Worm (Caenorhabditis elegans) whole organism, midembryonic: ENCODE results near the gene bra-2.

ENCODE experiments used
- T22C8.4 ChIP-seq: fragments of 200-800 bp; sonication (Bioruptor generic); IDR thresholded peaks from 2 replicates; pipeline ENCODE4 v1.3.6; 2022; ENCODE audit warnings: missing genetic modification characterization, missing compliant biosample characterization
- cog-1 ChIP-seq: sonication (generic microtip); optimal IDR thresholded peaks from 2 replicates; lab custom pipeline; 2016; ENCODE audit warnings: missing genetic modification characterization, missing compliant biosample characterization
- flt-1 ChIP-seq: fragments of 200-800 bp; sonication (Bioruptor generic); IDR thresholded peaks from 2 replicates; pipeline ENCODE4 v1.3.6; 2022; ENCODE audit warnings: missing genetic modification characterization, missing compliant biosample characterization
- klf-2 ChIP-seq: fragments of 200-800 bp; sonication (Bioruptor generic); conservative IDR thresholded peaks from 2 replicates; pipeline ENCODE4 v1.3.6; 2022; ENCODE audit warnings: missing genetic modification reagents, missing genetic modification characterization, missing compliant biosample characterization
- med-1 ChIP-seq: sonication (generic microtip); optimal IDR thresholded peaks from 2 replicates; lab custom pipeline; 2017; ENCODE audit warnings: missing genetic modification characterization, mild to moderate bottlenecking, missing compliant biosample characterization, antibody characterized with exemption, missing genetic modification reagents; ENCODE audit not compliant: insufficient read depth
- ref-1 ChIP-seq: fragments of 200-800 bp; sonication (Bioruptor generic); conservative IDR thresholded peaks from 2 replicates; pipeline ENCODE4 v1.3.6; 2022; ENCODE audit warnings: missing genetic modification reagents, missing genetic modification characterization, missing compliant biosample characterization
- tab-1 ChIP-seq: fragments of 200-800 bp; sonication (Bioruptor generic); IDR thresholded peaks from 2 replicates; pipeline ENCODE4 v1.3.6; 2022; ENCODE audit warnings: missing genetic modification characterization, missing compliant biosample characterization
- ztf-23 ChIP-seq: fragments of 200-800 bp; sonication (Bioruptor generic); IDR thresholded peaks from 2 replicates; pipeline ENCODE4 v1.3.6; 2022; ENCODE audit warnings: missing genetic modification reagents, missing genetic modification characterization, missing compliant biosample characterization
- ztf-29 ChIP-seq: fragments of 200-800 bp; sonication (Bioruptor generic); IDR thresholded peaks from 2 replicates; pipeline ENCODE4 v1.3.6; 2022; ENCODE audit warnings: missing genetic modification reagents, missing genetic modification characterization, missing compliant biosample characterization

bra-2 gene

DNA sequence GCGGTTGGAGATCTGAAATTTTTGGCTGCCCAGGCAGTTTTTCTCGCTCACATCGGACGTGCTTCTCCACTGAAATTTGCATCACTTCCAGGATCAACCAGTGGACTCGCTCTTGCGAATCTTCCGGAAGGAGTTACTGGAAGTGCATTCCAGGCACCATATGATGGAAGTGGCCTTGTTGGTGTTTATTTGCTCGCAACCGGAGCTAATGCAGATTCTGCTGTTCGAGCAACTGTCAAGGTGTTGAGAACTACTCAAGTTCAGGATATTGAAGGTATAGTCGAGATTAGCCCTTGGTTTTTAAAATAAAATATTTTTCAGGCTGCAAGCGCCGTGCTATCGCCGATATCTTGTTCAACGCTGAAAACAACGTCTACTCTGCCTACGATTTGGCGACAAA is 30.2 kb upstream of the bra-2 start:
- no peak for TF ChIP-seq med-1 (GFP tag; lab: Kevin White, UChicago)
- no peak for TF ChIP-seq cog-1 (tag; lab: Kevin White, UChicago)
- TF ChIP-seq T22C8.4 (GFP tag; lab: Robert Waterston, UW) = no peak
- no peak for TF ChIP-seq ztf-23
- no peak for TF ChIP-seq klf-2 (GFP tag; lab: Robert Waterston, UW)
- no peak for TF ChIP-seq ref-1 (GFP tag; lab: Robert Waterston, UW)

DNA sequence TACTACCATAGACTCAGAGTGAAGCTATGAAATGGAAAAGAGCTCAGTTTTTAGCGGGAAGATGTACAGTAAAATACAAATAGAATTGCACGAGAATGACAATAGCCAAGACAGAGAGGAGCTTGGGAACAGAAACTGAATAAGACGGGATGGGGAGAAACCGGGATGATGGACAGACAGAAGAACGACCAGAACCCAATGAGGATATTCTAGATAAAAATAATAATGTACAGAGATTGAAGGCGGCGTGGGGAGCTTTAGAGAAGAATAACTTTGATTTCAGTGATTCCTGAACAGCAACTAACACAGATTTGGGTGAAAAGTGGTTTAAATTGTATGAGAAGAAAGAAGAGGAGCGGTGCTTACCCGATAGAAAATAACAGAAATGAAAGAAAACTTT is 29.6 kb upstream of the bra-2 start:
- TF ChIP-seq ztf-29 (GFP tag; lab: Robert Waterston, UW) (no peak), flt-1 (no peak), med-1 (GFP tag; lab: Kevin White, UChicago) (no peak), T22C8.4 (GFP tag; lab: Robert Waterston, UW) (no peak), ztf-23 (no peak), ref-1 (GFP tag; lab: Robert Waterston, UW) (no peak), klf-2 (GFP tag; lab: Robert Waterston, UW) (no peak), tab-1 (GFP tag; lab: Robert Waterston, UW) (no peak), cog-1 (tag; lab: Kevin White, UChicago) (no peak)

DNA sequence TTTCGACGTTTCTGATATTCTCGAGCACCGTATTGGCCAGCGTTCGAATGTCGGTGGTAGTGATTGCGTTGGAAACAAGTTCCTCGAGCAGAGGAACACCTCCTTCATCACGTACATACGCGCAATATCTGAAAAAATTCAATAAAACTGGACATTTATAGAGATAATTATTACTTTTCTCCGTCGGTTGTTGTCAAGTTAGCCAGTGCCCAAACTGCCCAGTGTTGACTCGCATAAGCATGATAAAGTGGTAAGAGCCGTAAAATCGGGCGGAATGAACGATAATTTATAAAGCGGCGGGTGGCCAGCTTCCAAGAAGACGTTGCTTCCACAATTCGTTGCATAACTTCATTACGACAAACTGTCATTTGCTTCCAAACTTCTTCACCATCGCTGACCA is 27.5 kb upstream of the bra-2 start:
- TF ChIP-seq cog-1 (tag; lab: Kevin White, UChicago) (no peak), ref-1 (GFP tag; lab: Robert Waterston, UW) (no peak), tab-1 (GFP tag; lab: Robert Waterston, UW) (no peak)

DNA sequence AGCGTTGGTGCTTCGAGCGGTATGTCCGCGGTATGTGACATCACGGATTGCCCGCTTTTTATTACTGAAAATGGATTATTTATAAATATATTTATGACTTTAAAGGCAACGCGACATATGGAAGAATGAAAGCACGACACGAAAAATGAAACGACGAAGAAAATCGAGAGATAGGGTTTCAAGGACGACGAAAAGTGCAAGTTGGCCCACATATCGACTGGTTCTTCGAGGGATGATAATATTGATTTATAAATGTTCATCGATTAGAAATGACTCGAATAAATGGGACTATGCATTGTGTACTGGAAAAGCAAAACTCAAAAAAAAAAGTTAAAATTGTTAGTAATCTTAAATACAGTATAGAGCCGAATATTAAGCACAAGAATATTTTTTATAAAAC is 24.3 kb upstream of the bra-2 start, which contains the start of gene zer-1:
Gene zer-1, minus strand, starts transcription at position 68 of the 400 bp plus-strand sequence.
- TF ChIP-seq T22C8.4 (GFP tag; lab: Robert Waterston, UW) = no peak
- no peak for TF ChIP-seq ztf-29 (GFP tag; lab: Robert Waterston, UW)
- TF ChIP-seq flt-1 = no peak
- TF ChIP-seq klf-2 (GFP tag; lab: Robert Waterston, UW) = no peak
- no peak for TF ChIP-seq ztf-23
- TF ChIP-seq med-1 (GFP tag; lab: Kevin White, UChicago) = no peak
- no peak for TF ChIP-seq cog-1 (tag; lab: Kevin White, UChicago)
- no peak for TF ChIP-seq ref-1 (GFP tag; lab: Robert Waterston, UW)
- TF ChIP-seq tab-1 (GFP tag; lab: Robert Waterston, UW) = no peak

- no peak for TF ChIP-seq tab-1 (GFP tag; lab: Robert Waterston, UW)
- peak; percentile 75 for TF ChIP-seq cog-1 (tag; lab: Kevin White, UChicago)
- TF ChIP-seq ref-1 (GFP tag; lab: Robert Waterston, UW) = no peak
- TF ChIP-seq flt-1 = 0 out of 2 replicates have a peak, but pooled peaks have one; percentile 34
- TF ChIP-seq ztf-23 = no peak
- peak; percentile 90 for TF ChIP-seq T22C8.4 (GFP tag; lab: Robert Waterston, UW)
- no peak for TF ChIP-seq klf-2 (GFP tag; lab: Robert Waterston, UW)
Observed at ce11 chrIII:887874-888299, 23.2 kb upstream of the bra-2 start.

DNA sequence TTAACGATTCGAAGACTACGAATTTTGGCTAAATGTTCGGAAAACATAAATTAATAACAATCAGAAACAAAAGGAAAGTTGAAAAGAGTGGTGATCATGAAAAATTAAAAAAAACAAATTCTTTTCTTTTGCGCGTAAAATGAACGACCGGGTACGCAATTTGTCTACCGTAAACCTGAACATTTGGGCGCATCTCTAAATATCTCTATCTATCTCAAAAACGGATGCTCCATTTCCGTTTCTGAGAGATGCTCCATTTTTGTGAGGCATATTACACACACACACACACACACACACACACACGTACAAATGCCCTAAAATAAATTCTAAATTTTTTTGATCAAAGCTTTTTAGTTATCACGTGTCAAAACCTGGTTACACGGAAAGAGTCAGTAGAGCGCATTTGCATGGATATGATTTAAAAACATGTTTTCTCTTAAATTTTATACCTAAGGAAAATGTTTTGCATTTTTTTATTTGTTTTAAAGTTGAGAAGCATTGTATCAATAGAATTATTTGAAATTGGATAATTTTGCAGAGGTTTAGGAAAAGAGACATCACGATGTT is 22.0 kb upstream of the bra-2 start:
- TF ChIP-seq ztf-23 (no peak), T22C8.4 (GFP tag; lab: Robert Waterston, UW) (no peak), klf-2 (GFP tag; lab: Robert Waterston, UW) (no peak), ref-1 (GFP tag; lab: Robert Waterston, UW) (no peak), flt-1 (no peak), ztf-29 (GFP tag; lab: Robert Waterston, UW) (no peak), tab-1 (GFP tag; lab: Robert Waterston, UW) (no peak), med-1 (GFP tag; lab: Kevin White, UChicago) (no peak), cog-1 (tag; lab: Kevin White, UChicago) (no peak)

- TF ChIP-seq ref-1 (GFP tag; lab: Robert Waterston, UW) (no peak), tab-1 (GFP tag; lab: Robert Waterston, UW) (no peak), flt-1 (no peak), T22C8.4 (GFP tag; lab: Robert Waterston, UW) (no peak), ztf-29 (GFP tag; lab: Robert Waterston, UW) (no peak), cog-1 (tag; lab: Kevin White, UChicago) (no peak), med-1 (GFP tag; lab: Kevin White, UChicago) (no peak)
Observed at ce11 chrIII:891014-891413, 20.0 kb upstream of the bra-2 start, which contains the start of gene T24C4.10. Gene T24C4.10, minus strand, starts transcription at chrIII:891243.

DNA sequence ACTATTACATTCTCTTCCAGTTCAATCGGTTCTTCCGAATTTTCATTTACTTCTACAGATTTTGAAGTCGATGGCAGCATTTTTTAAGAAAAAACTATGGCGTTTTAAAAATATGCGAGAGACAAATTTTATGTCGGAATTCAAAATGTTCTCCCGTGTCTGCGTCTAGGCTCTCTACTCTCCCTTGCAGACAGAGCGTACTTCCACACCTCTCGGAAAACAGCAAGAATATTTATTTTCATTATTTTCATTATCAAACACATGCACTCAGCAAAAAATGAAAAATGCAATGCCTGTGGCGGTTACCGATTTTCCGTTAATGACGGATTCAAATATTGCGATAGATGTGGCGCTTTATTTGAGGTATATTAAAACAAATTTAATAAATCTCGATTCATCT is 15.5 kb upstream of the bra-2 start, which contains the start of the genes ztf-18 and F23H11.2:
Gene ztf-18, minus strand, starts transcription at position 188 of the 400 bp plus-strand sequence.
Gene F23H11.2, plus strand, starts transcription at position 223 of the 400 bp plus-strand sequence.
- TF ChIP-seq ztf-29 (GFP tag; lab: Robert Waterston, UW) (no peak), tab-1 (GFP tag; lab: Robert Waterston, UW) (no peak), flt-1 (no peak), ref-1 (GFP tag; lab: Robert Waterston, UW) (no peak), med-1 (GFP tag; lab: Kevin White, UChicago) (no peak), ztf-23 (no peak), cog-1 (tag; lab: Kevin White, UChicago) (no peak), T22C8.4 (GFP tag; lab: Robert Waterston, UW) (no peak), klf-2 (GFP tag; lab: Robert Waterston, UW) (no peak)

- TF ChIP-seq cog-1 (tag; lab: Kevin White, UChicago) = no peak
- no peak for TF ChIP-seq ztf-29 (GFP tag; lab: Robert Waterston, UW)
- no peak for TF ChIP-seq med-1 (GFP tag; lab: Kevin White, UChicago)
- no peak for TF ChIP-seq ref-1 (GFP tag; lab: Robert Waterston, UW)
- TF ChIP-seq T22C8.4 (GFP tag; lab: Robert Waterston, UW) = no peak
Observed at ce11 chrIII:896904-897303, 14.2 kb upstream of the bra-2 start.
